Fruit fly (Drosophila melanogaster) whole organism, wandering third instar larva: ENCODE data around the gene CG31391.

Experiments used
- Abd-B ChIP-seq: fragments of >200 bp; optimal IDR thresholded peaks from 2 replicates; lab custom pipeline; 2017; ENCODE audit warnings: missing biosample characterization, missing genetic modification characterization
- Dfd ChIP-seq: fragments of >200 bp; optimal IDR thresholded peaks from 2 replicates; lab custom pipeline; 2017; ENCODE audit warnings: missing biosample characterization, missing genetic modification characterization
- Dif ChIP-seq: fragments of 200-275, 200-300 bp; sonication (Bioruptor generic); optimal IDR thresholded peaks from 2 replicates; lab custom pipeline; 2018; ENCODE audit warnings: missing biosample characterization, missing genetic modification characterization; ENCODE audit not compliant: partially characterized antibody
- HLH106 ChIP-seq: fragments of 200-800 bp; optimal IDR thresholded peaks from 3 replicates; lab custom pipeline; 2019; ENCODE audit warnings: missing biosample characterization, mild to moderate bottlenecking, missing genetic modification characterization, moderate library complexity
- Hnf4 ChIP-seq: fragments of 200-800 bp; sonication (Bioruptor generic); optimal IDR thresholded peaks from 2 replicates; lab custom pipeline; 2016; ENCODE audit warnings: missing biosample characterization, mild to moderate bottlenecking, missing genetic modification characterization
- Hr83 ChIP-seq: fragments of 200-300 bp; sonication (Bioruptor generic); optimal IDR thresholded peaks from 2 replicates; lab custom pipeline; 2016; ENCODE audit warnings: missing biosample characterization, mild to moderate bottlenecking, missing genetic modification characterization, moderate library complexity; ENCODE audit not compliant: poor library complexity, severe bottlenecking
- Jra ChIP-seq: sonication (Bioruptor generic); optimal IDR thresholded peaks from 2 replicates; lab custom pipeline; 2016; ENCODE audit warnings: missing biosample characterization, missing genetic modification characterization
- Myc ChIP-seq: fragments of >200 bp; optimal IDR thresholded peaks from 2 replicates; lab custom pipeline; 2017
- N ChIP-seq: fragments of >200 bp; optimal IDR thresholded peaks from 2 replicates; lab custom pipeline; 2018; ENCODE audit warnings: missing biosample characterization, missing external identifiers, missing genetic modification characterization
- OdsH ChIP-seq: fragments of 200-800 bp; sonication (Bioruptor generic); optimal IDR thresholded peaks from 2 replicates; lab custom pipeline; 2016; ENCODE audit warnings: missing biosample characterization, mild to moderate bottlenecking, missing genetic modification characterization
- Vsx2 ChIP-seq: fragments of 200-300, 225-300 bp; sonication (Bioruptor generic); optimal IDR thresholded peaks from 2 replicates; lab custom pipeline; 2018; ENCODE audit warnings: missing biosample characterization, missing genetic modification characterization; ENCODE audit not compliant: partially characterized antibody
- brk ChIP-seq: fragments of 200-800 bp; sonication (Bioruptor generic); optimal IDR thresholded peaks from 2 replicates; lab custom pipeline; 2016; ENCODE audit warnings: missing biosample characterization, mild to moderate bottlenecking, missing genetic modification characterization
- dl ChIP-seq, 2 experiments: fragments of 175-275, 200-275 bp in 1 of 2; fragments of 200-275 bp in 1 of 2; sonication (Bioruptor generic); optimal IDR thresholded peaks; lab custom pipeline; 2018; ENCODE audit warnings: mild to moderate bottlenecking in 2 of 2, missing biosample characterization in 2 of 2, missing genetic modification characterization in 2 of 2, moderate library complexity in 2 of 2; ENCODE audit not compliant: partially characterized antibody in 2 of 2, insufficient read depth in 1 of 2
- dmrt93B ChIP-seq: fragments of 200-800 bp; sonication (Bioruptor generic); optimal IDR thresholded peaks from 2 replicates; lab custom pipeline; 2018; ENCODE audit warnings: missing biosample characterization, mild to moderate bottlenecking, missing genetic modification characterization
- dsf ChIP-seq: sonication (Bioruptor generic); optimal IDR thresholded peaks from 2 replicates; lab custom pipeline; 2016; ENCODE audit warnings: missing biosample characterization, missing genetic modification characterization, borderline replicate concordance
- ey ChIP-seq: fragments of 200-800 bp; sonication (Bioruptor generic); optimal IDR thresholded peaks from 2 replicates; lab custom pipeline; 2016; ENCODE audit warnings: missing biosample characterization, missing genetic modification characterization
- foxo ChIP-seq, 2 experiments: fragments of 200-800 bp; sonication (Bioruptor generic); optimal IDR thresholded peaks; 2 replicates in 1 of 2; 3 replicates in 1 of 2; lab custom pipeline; 2016 to 2017; ENCODE audit warnings: missing biosample characterization in 2 of 2, missing genetic modification characterization in 2 of 2
- fru ChIP-seq: fragments of 200-800 bp; sonication (Bioruptor generic); optimal IDR thresholded peaks from 3 replicates; lab custom pipeline; 2016; ENCODE audit warnings: missing biosample characterization, mild to moderate bottlenecking, missing genetic modification characterization
- h ChIP-seq: fragments of 200-800 bp; sonication (Bioruptor generic); optimal IDR thresholded peaks from 3 replicates; lab custom pipeline; 2016; ENCODE audit warnings: missing biosample characterization, mild to moderate bottlenecking, missing genetic modification characterization
- jim ChIP-seq: fragments of 175-275, 200-325 bp; sonication (Bioruptor generic); optimal IDR thresholded peaks from 2 replicates; lab custom pipeline; 2016; ENCODE audit warnings: missing biosample characterization, mild to moderate bottlenecking, missing genetic modification characterization
- lola ChIP-seq: fragments of >200 bp; optimal IDR thresholded peaks from 2 replicates; lab custom pipeline; 2017; ENCODE audit warnings: missing biosample characterization, missing genetic modification characterization
- pan ChIP-seq: fragments of >200 bp; optimal IDR thresholded peaks from 2 replicates; lab custom pipeline; 2017
- psq ChIP-seq: fragments of 200-800 bp; sonication (Bioruptor generic); optimal IDR thresholded peaks from 3 replicates; lab custom pipeline; 2017; ENCODE audit warnings: missing biosample characterization, mild to moderate bottlenecking, missing genetic modification characterization, moderate library complexity
- rgr ChIP-seq: fragments of 200-800 bp; sonication (Bioruptor generic); optimal IDR thresholded peaks from 3 replicates; lab custom pipeline; 2016; ENCODE audit warnings: missing biosample characterization, mild to moderate bottlenecking, missing genetic modification characterization
- sage ChIP-seq: fragments of 200-800 bp; sonication (Bioruptor generic); optimal IDR thresholded peaks from 2 replicates; lab custom pipeline; 2016; ENCODE audit warnings: missing biosample characterization, mild to moderate bottlenecking, missing genetic modification characterization
- sv ChIP-seq: fragments of 200-800 bp; sonication (Bioruptor generic); optimal IDR thresholded peaks from 3 replicates; lab custom pipeline; 2016; ENCODE audit warnings: missing biosample characterization, missing genetic modification characterization
- tai ChIP-seq: sonication (Bioruptor generic); optimal IDR thresholded peaks from 2 replicates; lab custom pipeline; 2016; ENCODE audit warnings: missing biosample characterization, missing genetic modification characterization
- usp ChIP-seq: fragments of >200 bp; optimal IDR thresholded peaks from 2 replicates; lab custom pipeline; 2017; ENCODE audit warnings: missing biosample characterization, missing genetic modification characterization
- woc ChIP-seq: sonication (Bioruptor generic); optimal IDR thresholded peaks from 2 replicates; lab custom pipeline; 2016; ENCODE audit warnings: missing biosample characterization, mild to moderate bottlenecking, missing genetic modification characterization

The CG31391 gene

DNA sequence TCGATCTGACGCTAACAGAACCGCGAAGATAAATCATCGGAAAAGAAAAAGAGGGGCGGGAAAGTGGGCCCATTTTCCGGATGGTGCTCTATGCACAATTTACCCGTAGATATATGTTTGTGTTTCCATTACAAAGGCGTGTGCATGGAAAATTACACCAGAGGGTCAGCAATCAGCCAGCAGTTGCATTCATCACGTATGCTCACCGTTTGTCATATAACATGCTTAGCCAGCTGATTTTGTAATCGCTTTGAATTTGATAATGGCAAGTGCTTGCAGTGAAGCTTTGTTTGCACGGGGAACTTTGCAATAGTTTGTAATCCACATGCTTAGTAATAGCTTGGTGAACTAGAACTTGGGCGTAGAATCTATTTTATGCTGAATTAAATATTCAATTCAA lies 25.0 kb downstream of the CG31391 start:
- TF ChIP-seq OdsH (GFP tag; lab: Kevin White, UChicago) (no peak), Dfd (GFP tag; lab: Kevin White, UChicago) (no peak), woc (GFP tag; lab: Kevin White, UChicago) (no peak), h (no peak), dl (GFP tag; optimal IDR thresholded peaks at IDR 0.05; lab: Kevin White, UChicago; ENCODE audit: insufficient read depth in 1 of 2, partially characterized antibody in 2 of 2) (no peak), N (GFP tag; lab: Kevin White, UChicago) (no peak), Vsx2 (no peak), dmrt93B (no peak), rgr (GFP tag; lab: Kevin White, UChicago) (no peak), Jra (GFP tag; lab: Kevin White, UChicago) (no peak)
- TF ChIP-seq, all 38 proteins: peak for 0

DNA sequence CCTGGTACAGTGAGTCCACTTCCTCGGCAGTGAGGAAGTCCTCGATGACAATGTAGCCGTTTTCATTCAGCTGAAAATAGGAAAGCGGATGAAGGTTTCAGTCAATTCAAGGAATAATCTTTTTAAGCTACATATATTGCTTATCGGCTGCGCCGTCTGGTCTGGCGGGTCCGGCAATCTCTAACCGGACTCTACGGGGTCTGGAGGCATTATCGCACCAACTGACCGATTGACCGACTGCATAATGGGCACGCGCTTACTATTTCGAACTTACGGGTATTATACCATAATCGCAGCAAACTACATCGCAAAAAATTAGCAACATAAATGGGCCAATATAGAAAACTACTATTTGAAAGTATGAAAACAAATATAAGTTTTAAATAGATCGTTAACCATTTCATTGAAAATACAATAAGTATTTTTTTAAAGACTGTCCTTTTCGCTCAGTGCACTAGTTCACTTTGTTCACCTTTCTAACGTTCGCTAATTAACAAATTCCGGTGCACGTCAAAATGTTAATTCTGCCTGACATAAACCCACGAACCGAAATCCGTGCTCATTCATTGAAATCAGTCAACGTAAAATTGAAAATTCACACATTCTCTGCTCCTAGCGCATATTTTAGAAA lies 25.8 kb downstream of the CG31391 start:
- TF ChIP-seq woc (GFP tag; lab: Kevin White, UChicago) = no peak
- TF ChIP-seq fru (GFP tag; lab: Kevin White, UChicago) = no peak
- no peak for TF ChIP-seq brk (GFP tag; lab: Kevin White, UChicago)
- TF ChIP-seq psq (GFP tag; lab: Kevin White, UChicago) = no peak
- TF ChIP-seq sage (GFP tag; lab: Kevin White, UChicago) = no peak
- no peak for TF ChIP-seq foxo (GFP tag; optimal IDR thresholded peaks at IDR 0.05; lab: Kevin White, UChicago)
- no peak for TF ChIP-seq HLH106 (tag; lab: Kevin White, UChicago)
- no peak for TF ChIP-seq ey (GFP tag; lab: Kevin White, UChicago)
- no peak for TF ChIP-seq h
- TF ChIP-seq Jra (GFP tag; lab: Kevin White, UChicago) = no peak
- no peak for TF ChIP-seq Dif (GFP tag; lab: Kevin White, UChicago)
- TF ChIP-seq rgr (GFP tag; lab: Kevin White, UChicago) = no peak
- no peak for TF ChIP-seq Abd-B (GFP tag; lab: Kevin White, UChicago)

DNA sequence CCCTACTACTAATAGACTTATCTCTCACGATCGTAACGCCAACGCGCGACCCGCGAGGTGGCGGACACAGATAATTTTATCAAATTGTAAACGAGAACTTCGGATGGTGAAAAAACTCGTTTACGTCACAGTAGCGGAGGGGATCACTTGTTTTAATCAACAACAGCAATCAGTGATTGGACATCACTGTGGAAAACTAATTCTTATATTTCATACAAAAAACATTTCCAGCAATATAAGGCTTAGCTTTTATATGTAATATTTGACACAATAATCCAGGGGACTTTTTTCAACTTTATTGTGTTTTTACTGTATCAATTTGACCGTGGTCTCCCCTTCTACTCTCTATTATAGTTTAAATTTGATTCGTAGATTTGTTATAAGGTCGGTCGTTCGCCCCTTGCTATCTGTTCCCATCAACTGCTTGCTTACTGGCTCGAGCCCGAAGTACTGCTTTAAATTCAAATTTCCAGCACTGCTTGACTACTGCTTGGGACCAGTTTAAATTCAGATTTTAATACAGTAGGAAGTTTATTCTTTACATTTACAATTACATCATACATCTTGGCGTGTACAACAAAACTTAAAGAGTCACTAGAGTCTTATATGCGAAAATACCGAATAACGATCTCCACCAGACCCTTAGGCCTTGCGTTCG lies 27.5 kb downstream of the CG31391 start, which contains the start of gene CG6465:
Gene CG6465, minus strand, starts transcription at position 7 of the 658 bp plus-strand sequence.
- no peak for TF ChIP-seq Hnf4 (GFP tag; lab: Kevin White, UChicago)
- no peak for TF ChIP-seq Vsx2
- peak; percentile 76 for TF ChIP-seq Myc (lab: Kevin White, UChicago)
- no peak for TF ChIP-seq OdsH (GFP tag; lab: Kevin White, UChicago)
- TF ChIP-seq lola (GFP tag; lab: Kevin White, UChicago) = no peak
- no peak for TF ChIP-seq sv (GFP tag; lab: Kevin White, UChicago)
- no peak for TF ChIP-seq foxo (GFP tag; optimal IDR thresholded peaks at IDR 0.05; lab: Kevin White, UChicago)
- peak; percentile 44 for TF ChIP-seq N (GFP tag; lab: Kevin White, UChicago)
- TF ChIP-seq tai (GFP tag; lab: Kevin White, UChicago) = peak; percentile 27
- TF ChIP-seq Abd-B (GFP tag; lab: Kevin White, UChicago) = no peak

DNA sequence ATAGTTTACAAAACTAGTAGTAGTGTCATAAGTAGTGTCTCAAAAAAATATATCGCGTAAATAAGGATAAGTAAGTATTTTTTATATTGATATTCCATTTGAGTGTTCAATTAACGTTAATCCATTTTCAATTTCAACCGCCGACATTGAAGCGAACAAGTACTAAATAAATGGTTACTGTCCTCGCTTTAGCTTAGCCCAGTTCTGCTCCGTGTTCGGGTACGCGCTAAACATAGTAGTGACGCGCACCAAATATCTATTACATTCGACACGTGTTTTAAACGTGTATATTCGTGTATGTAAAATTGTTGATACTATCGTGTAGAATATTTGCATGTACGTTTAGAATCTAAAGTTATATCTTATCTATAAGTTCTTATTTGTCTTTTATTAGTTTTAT lies 29.8 kb downstream of the CG31391 start:
- no peak for TF ChIP-seq Jra (GFP tag; lab: Kevin White, UChicago)
- no peak for TF ChIP-seq pan (lab: Kevin White, UChicago)
- no peak for TF ChIP-seq dsf
- TF ChIP-seq Hr83 (GFP tag; lab: Kevin White, UChicago) = peak; percentile 17
- TF ChIP-seq foxo (GFP tag; optimal IDR thresholded peaks at IDR 0.05; lab: Kevin White, UChicago) = peak in 1 of 2 experiments; percentile 42
- TF ChIP-seq rgr (GFP tag; lab: Kevin White, UChicago) = peak; percentile 17
- TF ChIP-seq Myc (lab: Kevin White, UChicago) = peak; percentile 72
- TF ChIP-seq fru (GFP tag; lab: Kevin White, UChicago) = peak; percentile 54
- TF ChIP-seq usp (GFP tag; lab: Kevin White, UChicago) = no peak
- TF ChIP-seq h = peak; percentile 47
- no peak for TF ChIP-seq jim (GFP tag; lab: Kevin White, UChicago)
- TF ChIP-seq brk (GFP tag; lab: Kevin White, UChicago) = peak; percentile 6
- no peak for TF ChIP-seq HLH106 (tag; lab: Kevin White, UChicago)
